Worm (Caenorhabditis elegans) whole organism, L1 larva: Measurements from ENCODE around the gene srh-20.

ENCODE experiments used
- alr-1 ChIP-seq: fragments of 200-800 bp; sonication (Bioruptor generic); optimal IDR thresholded peaks from 2 replicates; lab custom pipeline; 2018; ENCODE audit warnings: borderline replicate concordance, mild to moderate bottlenecking, missing genetic modification characterization, missing compliant biosample characterization
- egl-27 ChIP-seq, 2 experiments: fragments of 150-350 bp in 1 of 2; sonication (generic microtip); optimal IDR thresholded peaks; 3 replicates each; lab custom pipeline; 2017 to 2018; ENCODE audit warnings: missing biosample characterization in 2 of 2, missing genetic modification characterization in 2 of 2, missing genetic modification reagents in 2 of 2
- jun-1 ChIP-seq: fragments of 150-350 bp; optimal IDR thresholded peaks from 2 replicates; lab custom pipeline; 2014; ENCODE audit warnings: missing biosample characterization, missing genetic modification reagents, missing genetic modification characterization
- lin-39 ChIP-seq: fragments of 150-350 bp; optimal IDR thresholded peaks from 2 replicates; lab custom pipeline; 2014; ENCODE audit warnings: missing biosample characterization, missing genetic modification reagents, missing genetic modification characterization
- nhr-71 ChIP-seq: sonication (generic microtip); optimal IDR thresholded peaks from 2 replicates; lab custom pipeline; 2016; ENCODE audit warnings: mild to moderate bottlenecking, missing genetic modification characterization, moderate library complexity, missing compliant biosample characterization
- nhr-77 ChIP-seq: fragments of 150-350 bp; optimal IDR thresholded peaks from 2 replicates; lab custom pipeline; 2014; ENCODE audit warnings: missing biosample characterization, missing genetic modification characterization
- rnt-1 ChIP-seq: sonication (generic microtip); optimal IDR thresholded peaks from 2 replicates; lab custom pipeline; 2016; ENCODE audit warnings: mild to moderate bottlenecking, missing genetic modification characterization, moderate library complexity, missing compliant biosample characterization
- sup-37 ChIP-seq: fragments of 200-800 bp; sonication (Bioruptor generic); optimal IDR thresholded peaks from 2 replicates; lab custom pipeline; 2018; ENCODE audit warnings: mild to moderate bottlenecking, missing genetic modification characterization, missing compliant biosample characterization
- unc-62 ChIP-seq: fragments of 150-350 bp; optimal IDR thresholded peaks from 2 replicates; lab custom pipeline; 2014; ENCODE audit warnings: missing biosample characterization, missing genetic modification reagents, missing genetic modification characterization

DNA sequence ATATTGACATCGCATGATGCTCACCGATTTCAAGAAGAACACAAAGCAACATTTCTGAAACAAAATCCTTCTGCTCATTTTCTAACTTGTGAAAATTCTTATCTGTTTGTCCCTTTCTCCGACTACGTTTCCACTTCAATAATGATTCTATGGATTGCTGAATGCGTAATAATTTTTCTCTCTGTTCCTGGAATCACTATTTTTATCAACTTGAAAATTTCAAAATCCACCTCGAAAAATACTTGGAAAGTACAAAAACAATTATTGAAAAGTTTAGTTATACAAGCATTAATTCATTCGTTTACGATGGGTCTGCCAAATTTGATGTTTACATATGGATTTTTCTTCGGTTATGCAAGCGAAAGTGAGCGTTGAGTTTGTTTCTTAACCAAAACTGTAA is 2.7 kb upstream of the srh-20 start, which contains the start of gene srh-22:
- no peak for TF ChIP-seq jun-1 (tag; lab: Kevin White, UChicago)
- TF ChIP-seq unc-62 (GFP tag; lab: Kevin White, UChicago): no peak
- no peak for TF ChIP-seq nhr-71 (tag; lab: Kevin White, UChicago)
- TF ChIP-seq alr-1 (tag; lab: Kevin White, UChicago): no peak
- TF ChIP-seq rnt-1 (tag; lab: Kevin White, UChicago): no peak
- no peak for TF ChIP-seq nhr-77
- no peak for TF ChIP-seq egl-27 (tag; optimal IDR thresholded peaks at IDR 0.05; lab: Kevin White, UChicago)
- TF ChIP-seq lin-39 (tag; lab: Kevin White, UChicago): no peak
- no peak for TF ChIP-seq sup-37
